Fruit fly (Drosophila melanogaster) whole organism, embryonic: ENCODE measurements around the gene CG7742.

Experiments
- Aef1 ChIP-seq: fragments of 200-800 bp; sonication (Bioruptor generic); IDR thresholded peaks from 3 replicates; pipeline ENCODE4 v1.3.6; 2022; ENCODE audit warnings: missing biosample characterization, missing genetic modification characterization
- BtbVII ChIP-seq: fragments of 200-800 bp; sonication (Bioruptor generic); optimal IDR thresholded peaks from 3 replicates; lab custom pipeline; 2017; ENCODE audit warnings: missing biosample characterization, mild to moderate bottlenecking, missing genetic modification characterization
- CG10321 ChIP-seq: fragments of 200-800 bp; sonication (Bioruptor generic); IDR thresholded peaks from 2 replicates; pipeline ENCODE4 v1.3.6; 2022; ENCODE audit warnings: missing biosample characterization, missing genetic modification characterization
- CG10654 ChIP-seq: fragments of 200-800 bp; sonication (Bioruptor generic); optimal IDR thresholded peaks from 2 replicates; lab custom pipeline; 2016; ENCODE audit warnings: missing biosample characterization, missing genetic modification characterization
- CG12104 ChIP-seq: fragments of 200-800 bp; sonication (Bioruptor generic); optimal IDR thresholded peaks from 3 replicates; lab custom pipeline; 2016; ENCODE audit warnings: missing biosample characterization, missing genetic modification characterization
- CG12219 ChIP-seq: fragments of 200-800 bp; sonication (Bioruptor generic); optimal IDR thresholded peaks from 3 replicates; lab custom pipeline; 2018; ENCODE audit warnings: missing biosample characterization, mild to moderate bottlenecking, missing genetic modification characterization
- CG12299 ChIP-seq: fragments of 200-800 bp; sonication (Bioruptor generic); optimal IDR thresholded peaks from 2 replicates; lab custom pipeline; 2018; ENCODE audit warnings: missing biosample characterization, mild to moderate bottlenecking, missing genetic modification characterization
- CG14710 ChIP-seq: fragments of 200-800 bp; sonication (Bioruptor generic); optimal IDR thresholded peaks from 3 replicates; lab custom pipeline; 2019; ENCODE audit warnings: missing biosample characterization, mild to moderate bottlenecking, missing genetic modification characterization, moderate library complexity
- CG1529 ChIP-seq: fragments of 200-800 bp; sonication (Bioruptor generic); optimal IDR thresholded peaks from 3 replicates; lab custom pipeline; 2018; ENCODE audit warnings: missing biosample characterization, missing genetic modification characterization
- CG16815 ChIP-seq: fragments of 200-800 bp; sonication (Bioruptor generic); optimal IDR thresholded peaks from 3 replicates; lab custom pipeline; 2017; ENCODE audit warnings: missing biosample characterization, mild to moderate bottlenecking, missing genetic modification characterization
- CG18011 ChIP-seq: fragments of 200-800 bp; sonication (Bioruptor generic); optimal IDR thresholded peaks from 2 replicates; lab custom pipeline; 2017; ENCODE audit warnings: missing biosample characterization, missing genetic modification characterization, mild to moderate bottlenecking, moderate library complexity, missing genotype
- CG30431 ChIP-seq: fragments of 200-800 bp; sonication (Bioruptor generic); optimal IDR thresholded peaks from 2 replicates; lab custom pipeline; 2017; ENCODE audit warnings: missing biosample characterization, missing genetic modification characterization
- CG31365 ChIP-seq: fragments of 200-800 bp; sonication (Bioruptor generic); optimal IDR thresholded peaks from 2 replicates; lab custom pipeline; 2018; ENCODE audit warnings: missing biosample characterization, mild to moderate bottlenecking, missing genetic modification characterization
- CG34376 ChIP-seq: fragments of 200-800 bp; sonication (Bioruptor generic); optimal IDR thresholded peaks from 2 replicates; lab custom pipeline; 2018; ENCODE audit warnings: missing biosample characterization, mild to moderate bottlenecking, missing genetic modification characterization
- CG34422 ChIP-seq: fragments of 200-800 bp; sonication (Bioruptor generic); IDR thresholded peaks from 3 replicates; pipeline ENCODE4 v1.3.6; 2022; ENCODE audit warnings: missing biosample characterization, missing genetic modification characterization
- CG7745 ChIP-seq: fragments of 200-800 bp; sonication (Bioruptor generic); optimal IDR thresholded peaks from 2 replicates; lab custom pipeline; 2018; ENCODE audit warnings: missing biosample characterization, mild to moderate bottlenecking, missing genetic modification characterization, moderate library complexity
- CG7963 ChIP-seq: fragments of 200-800 bp; sonication (Bioruptor generic); IDR thresholded peaks from 3 replicates; pipeline ENCODE4 v1.3.6; 2022; ENCODE audit warnings: missing biosample characterization, missing genetic modification characterization; ENCODE audit not compliant: partially characterized antibody
- CG8944 ChIP-seq: fragments of 200-800 bp; sonication (Bioruptor generic); optimal IDR thresholded peaks from 3 replicates; lab custom pipeline; 2016; ENCODE audit warnings: missing biosample characterization, missing genetic modification characterization
- CoRest ChIP-seq: fragments of 200-800 bp; sonication (Bioruptor generic); optimal IDR thresholded peaks from 3 replicates; lab custom pipeline; 2018; ENCODE audit warnings: missing biosample characterization, mild to moderate bottlenecking, missing genetic modification characterization, moderate library complexity
- Dad ChIP-seq: fragments of 200-800 bp; sonication (Bioruptor generic); optimal IDR thresholded peaks from 3 replicates; lab custom pipeline; 2016; ENCODE audit warnings: missing biosample characterization, missing genetic modification characterization
- Doc2 ChIP-seq: fragments of 200-800 bp; sonication (Bioruptor generic); IDR thresholded peaks from 2 replicates; pipeline ENCODE4 v1.3.6; 2022; ENCODE audit warnings: missing biosample characterization, missing genetic modification characterization
- Dref ChIP-seq: fragments of 200-800 bp; sonication (Bioruptor generic); IDR thresholded peaks from 2 replicates; pipeline ENCODE4 v1.3.6; 2022; ENCODE audit warnings: missing biosample characterization, missing genetic modification characterization
- E2f2 ChIP-seq: fragments of 200-800 bp; sonication (Bioruptor generic); IDR thresholded peaks from 2 replicates; pipeline ENCODE4 v1.3.6; 2022; ENCODE audit warnings: missing biosample characterization, missing genetic modification characterization
- Ets65A ChIP-seq: fragments of 200-800 bp; sonication (Bioruptor generic); peaks from one replicate; lab custom pipeline; 2016; ENCODE audit warnings: missing biosample characterization, missing genetic modification characterization
- Fer3 ChIP-seq: fragments of 200-800 bp; sonication (Bioruptor generic); optimal IDR thresholded peaks from 2 replicates; lab custom pipeline; 2018; ENCODE audit warnings: missing biosample characterization, mild to moderate bottlenecking, missing genetic modification characterization, moderate library complexity
- Kr ChIP-seq: fragments of 200-800 bp; sonication (Bioruptor generic); optimal IDR thresholded peaks from 2 replicates; lab custom pipeline; 2017; ENCODE audit warnings: missing biosample characterization, mild to moderate bottlenecking, missing genetic modification characterization
- Mad ChIP-seq: fragments of 200-800 bp; sonication (Bioruptor generic); optimal IDR thresholded peaks from 2 replicates; lab custom pipeline; 2016; ENCODE audit warnings: missing biosample characterization, missing genetic modification characterization
- NC2α ChIP-seq: fragments of 200-800 bp; sonication (Bioruptor generic); optimal IDR thresholded peaks from 2 replicates; lab custom pipeline; 2016; ENCODE audit warnings: missing biosample characterization, missing genetic modification characterization
- NK7.1 ChIP-seq: fragments of 200-800 bp; sonication (Bioruptor generic); optimal IDR thresholded peaks from 3 replicates; lab custom pipeline; 2016; ENCODE audit warnings: missing biosample characterization, missing genetic modification characterization
- Neu2 ChIP-seq: fragments of 200-800 bp; sonication (Bioruptor generic); optimal IDR thresholded peaks from 3 replicates; lab custom pipeline; 2016; ENCODE audit warnings: missing biosample characterization, missing genetic modification characterization, borderline replicate concordance
- Poxn ChIP-seq: fragments of 200-800 bp; sonication (Bioruptor generic); IDR thresholded peaks from 2 replicates; pipeline ENCODE4 v1.3.6; 2022; ENCODE audit warnings: missing biosample characterization, missing genetic modification characterization
- amos ChIP-seq: fragments of 200-800 bp; sonication (Bioruptor generic); IDR thresholded peaks from 2 replicates; pipeline ENCODE4 v1.3.6; 2022; ENCODE audit warnings: missing biosample characterization, missing genetic modification characterization; ENCODE audit not compliant: partially characterized antibody
- corto ChIP-seq: fragments of 200-800 bp; sonication (Bioruptor generic); optimal IDR thresholded peaks from 2 replicates; lab custom pipeline; 2016; ENCODE audit warnings: missing biosample characterization, mild to moderate bottlenecking, missing genetic modification characterization, moderate library complexity
- crc ChIP-seq: fragments of 200-800 bp; sonication (Bioruptor generic); optimal IDR thresholded peaks from 2 replicates; lab custom pipeline; 2016; ENCODE audit warnings: missing biosample characterization, missing genetic modification characterization
- ftz-f1 ChIP-seq: fragments of 200-800 bp; sonication (Bioruptor generic); optimal IDR thresholded peaks from 2 replicates; lab custom pipeline; 2016; ENCODE audit warnings: missing biosample characterization, missing genetic modification characterization
- gsb-n ChIP-seq: fragments of 200-800 bp; sonication (Bioruptor generic); optimal IDR thresholded peaks from 3 replicates; lab custom pipeline; 2018; ENCODE audit warnings: missing biosample characterization, mild to moderate bottlenecking, missing genetic modification characterization
- gt ChIP-seq: fragments of 200-800 bp; sonication (Bioruptor generic); IDR thresholded peaks from 2 replicates; pipeline ENCODE4 v1.3.6; 2022; ENCODE audit warnings: missing biosample characterization, missing genetic modification characterization
- insv ChIP-seq, 2 experiments: fragments of 200-800 bp; sonication (Bioruptor generic); optimal IDR thresholded peaks; 3 replicates each; lab custom pipeline; 2016 to 2018; ENCODE audit warnings: missing biosample characterization in 2 of 2, missing genetic modification characterization in 2 of 2
- kah ChIP-seq: fragments of 200-800 bp; sonication (Bioruptor generic); optimal IDR thresholded peaks from 2 replicates; lab custom pipeline; 2018; ENCODE audit warnings: missing biosample characterization, mild to moderate bottlenecking, missing genetic modification characterization
- knrl ChIP-seq: fragments of 200-800 bp; sonication (Bioruptor generic); IDR thresholded peaks from 3 replicates; pipeline ENCODE4 v1.3.6; 2022; ENCODE audit warnings: missing biosample characterization, missing genetic modification characterization; ENCODE audit not compliant: partially characterized antibody
- lab ChIP-seq: fragments of 200-800 bp; sonication (Bioruptor generic); optimal IDR thresholded peaks from 3 replicates; lab custom pipeline; 2017; ENCODE audit warnings: missing biosample characterization, missing genetic modification characterization, mild to moderate bottlenecking, moderate library complexity, missing genetic modification reagents
- mirr ChIP-seq: fragments of 200-800 bp; sonication (Bioruptor generic); optimal IDR thresholded peaks from 3 replicates; lab custom pipeline; 2018; ENCODE audit warnings: missing biosample characterization, mild to moderate bottlenecking, missing genetic modification characterization
- nerfin-1 ChIP-seq: fragments of 200-800 bp; sonication (Bioruptor generic); optimal IDR thresholded peaks from 3 replicates; lab custom pipeline; 2019; ENCODE audit warnings: missing biosample characterization, mild to moderate bottlenecking, missing genetic modification characterization, moderate library complexity
- oc ChIP-seq: fragments of 200-800 bp; sonication (Bioruptor generic); optimal IDR thresholded peaks from 2 replicates; lab custom pipeline; 2018; ENCODE audit warnings: missing biosample characterization, mild to moderate bottlenecking, missing genetic modification characterization, moderate library complexity
- pnt ChIP-seq: fragments of 200-800 bp; sonication (Bioruptor generic); optimal IDR thresholded peaks from 3 replicates; lab custom pipeline; 2016; ENCODE audit warnings: missing biosample characterization, missing genetic modification characterization
- pum ChIP-seq: fragments of 200-800 bp; sonication (Bioruptor generic); optimal IDR thresholded peaks from 2 replicates; lab custom pipeline; 2016; ENCODE audit warnings: missing biosample characterization, missing genetic modification characterization
- repo ChIP-seq: fragments of 200-800 bp; sonication (Bioruptor generic); optimal IDR thresholded peaks from 2 replicates; lab custom pipeline; 2016; ENCODE audit warnings: missing biosample characterization, missing genetic modification characterization
- sc ChIP-seq, 3 experiments: fragments of >200 bp in 2 of 3; fragments of 200-800 bp in 1 of 3; sonication (Bioruptor generic) in 1 of 3; optimal IDR thresholded peaks; 2 replicates in 2 of 3; 3 replicates in 1 of 3; lab custom pipeline; 2017; ENCODE audit warnings: mild to moderate bottlenecking in 1 of 3, missing biosample characterization in 1 of 3, missing genetic modification characterization in 1 of 3, missing genetic modification reagents in 1 of 3
- slbo ChIP-seq: fragments of 200-800 bp; sonication (Bioruptor generic); IDR thresholded peaks from 2 replicates; pipeline ENCODE4 v1.3.6; 2022; ENCODE audit warnings: missing biosample characterization, missing genetic modification characterization
- stc ChIP-seq: fragments of 200-800 bp; sonication (Bioruptor generic); IDR thresholded peaks from 2 replicates; pipeline ENCODE4 v1.3.6; 2022; ENCODE audit warnings: missing biosample characterization, missing genetic modification characterization
- wor ChIP-seq: fragments of 200-800 bp; sonication (Bioruptor generic); IDR thresholded peaks from 2 replicates; pipeline ENCODE4 v1.3.6; 2022; ENCODE audit warnings: missing biosample characterization, missing genetic modification characterization

The CG7742 gene

dm6 chr2L:5196684-5197083, 18.2 kb downstream of the CG7742 start (continued):
- TF ChIP-seq crc (GFP tag; lab: Kevin White, UChicago) (no peak), CG34376 (GFP tag; lab: Kevin White, UChicago) (peak; percentile 66), CG10654 (no peak), corto (no peak), NC2α (GFP tag; lab: Kevin White, UChicago) (no peak), sc (optimal IDR thresholded peaks at IDR 0.05; lab: Kevin White, UChicago) (no peak), sc (GFP tag; optimal IDR thresholded peaks at IDR 0.05; lab: Kevin White, UChicago) (peak; percentile 24), pnt (GFP tag; lab: Kevin White, UChicago) (no peak), Kr (no peak), wor (no peak), CG1529 (GFP tag; lab: Kevin White, UChicago) (peak; percentile 47), slbo (GFP tag; lab: Robert Waterston, UW) (peak; percentile 14; the same call in 1 of the 2 replicates), pum (GFP tag; lab: Kevin White, UChicago) (no peak), Fer3 (tag; lab: Kevin White, UChicago) (no peak), CG34422 (GFP tag; lab: Robert Waterston, UW) (0 out of 3 replicates have a peak, but pooled peaks have one; percentile 36), Dad (GFP tag; lab: Kevin White, UChicago) (no peak), CG7745 (tag; lab: Kevin White, UChicago) (peak; percentile 91), Ets65A (no peak), Dref (GFP tag; lab: Robert Waterston, UW) (no peak), CoRest (no peak), CG8944 (GFP tag; lab: Kevin White, UChicago) (no peak), Neu2 (GFP tag; lab: Kevin White, UChicago) (no peak), CG16815 (no peak), gt (no peak), CG18011 (GFP tag; lab: Kevin White, UChicago) (no peak), gsb-n (tag; lab: Kevin White, UChicago) (no peak), kah (GFP tag; lab: Kevin White, UChicago) (peak; percentile 52), ftz-f1 (no peak), Aef1 (GFP tag; lab: Robert Waterston, UW) (no peak), CG10321 (GFP tag; lab: Robert Waterston, UW) (no peak), CG31365 (tag; lab: Kevin White, UChicago) (peak; percentile 49), E2f2 (GFP tag; lab: Robert Waterston, UW) (peak; percentile 45; the same call in 1 of the 2 replicates), stc (peak; percentile 41; the same call in 1 of the 2 replicates), CG14710 (no peak), nerfin-1 (tag; lab: Kevin White, UChicago) (no peak), BtbVII (no peak), NK7.1 (no peak), CG12219 (no peak), Poxn (GFP tag; lab: Robert Waterston, UW) (no peak), insv (GFP tag; optimal IDR thresholded peaks at IDR 0.05; lab: Kevin White, UChicago) (no peak), CG12104 (peak; percentile 14), amos (GFP tag; lab: Robert Waterston, UW) (no peak), CG12299 (tag; lab: Kevin White, UChicago) (peak; percentile 73), lab (GFP tag; lab: Kevin White, UChicago) (peak; percentile 85), oc (tag; lab: Kevin White, UChicago) (no peak), Mad (no peak), knrl (GFP tag; lab: Robert Waterston, UW) (no peak), CG30431 (no peak), mirr (GFP tag; lab: Kevin White, UChicago) (peak; percentile 65), CG7963 (GFP tag; lab: Robert Waterston, UW) (no peak), Doc2 (GFP tag; lab: Robert Waterston, UW) (no peak), repo (no peak)
